Worm (Caenorhabditis elegans) whole organism, L1 larva: ENCODE measurements around the gene npr-20.

Source experiments
- C04F5.9 ChIP-seq: sonication (generic microtip); optimal IDR thresholded peaks from 2 replicates; lab custom pipeline; 2016; ENCODE audit warnings: missing genetic modification characterization, missing compliant biosample characterization
- Y116A8C.19 ChIP-seq: sonication (generic microtip); optimal IDR thresholded peaks from 2 replicates; lab custom pipeline; 2016; ENCODE audit warnings: missing compliant biosample characterization, missing genetic modification characterization, borderline replicate concordance
- aha-1 ChIP-seq: fragments of 150-350 bp; optimal IDR thresholded peaks from 2 replicates; lab custom pipeline; 2014; ENCODE audit warnings: missing biosample characterization, missing genetic modification characterization
- alr-1 ChIP-seq: fragments of 200-800 bp; sonication (Bioruptor generic); optimal IDR thresholded peaks from 2 replicates; lab custom pipeline; 2018; ENCODE audit warnings: borderline replicate concordance, mild to moderate bottlenecking, missing genetic modification characterization, missing compliant biosample characterization
- aly-2 ChIP-seq: fragments of 150-350 bp; optimal IDR thresholded peaks from 2 replicates; lab custom pipeline; 2014; ENCODE audit warnings: missing biosample characterization, missing genetic modification characterization
- ama-1 ChIP-seq: fragments of 150-350 bp; optimal IDR thresholded peaks from 2 replicates; lab custom pipeline; 2014
- blmp-1 ChIP-seq: fragments of 150-350 bp; optimal IDR thresholded peaks from 2 replicates; lab custom pipeline; 2014; ENCODE audit warnings: missing biosample characterization, missing genetic modification characterization
- ceh-63 ChIP-seq: fragments of 200-800 bp; sonication (Bioruptor generic); optimal IDR thresholded peaks from 2 replicates; lab custom pipeline; 2018; ENCODE audit warnings: mild to moderate bottlenecking, missing genetic modification characterization, missing compliant biosample characterization
- ceh-8 ChIP-seq: fragments of 200-800 bp; sonication (Bioruptor generic); optimal IDR thresholded peaks from 2 replicates; lab custom pipeline; 2018; ENCODE audit warnings: mild to moderate bottlenecking, missing genetic modification characterization, moderate library complexity, missing compliant biosample characterization
- ceh-88 ChIP-seq: fragments of 200-800 bp; sonication (Bioruptor generic); IDR thresholded peaks from 2 replicates; pipeline ENCODE4 v1.3.6; 2022; ENCODE audit warnings: missing genetic modification characterization, missing compliant biosample characterization
- dsc-1 ChIP-seq: sonication (generic microtip); optimal IDR thresholded peaks from 2 replicates; lab custom pipeline; 2016; ENCODE audit warnings: mild to moderate bottlenecking, missing genetic modification characterization, missing compliant biosample characterization
- efl-1 ChIP-seq, 4 experiments: fragments of 150-350 bp; optimal IDR thresholded peaks in 3 of 4; peaks in 1 of 4; 1 replicate in 1 of 4; 2 replicates in 3 of 4; lab custom pipeline; 2014; ENCODE audit warnings: missing biosample characterization in 2 of 4, missing genetic modification characterization in 2 of 4, missing genetic modification reagents in 2 of 4
- elt-3 ChIP-seq, 6 experiments: fragments of 150-350 bp in 1 of 6; sonication (generic microtip); optimal IDR thresholded peaks; 2 replicates each; lab custom pipeline; 2017 to 2018; ENCODE audit warnings: missing biosample characterization in 6 of 6, missing genetic modification characterization in 6 of 6, inconsistent platforms in 1 of 6
- fkh-8 ChIP-seq: sonication (generic microtip); optimal IDR thresholded peaks from 2 replicates; lab custom pipeline; 2016; ENCODE audit warnings: mild to moderate bottlenecking, missing genetic modification characterization, missing compliant biosample characterization
- fos-1 ChIP-seq: fragments of 150-350 bp; optimal IDR thresholded peaks from 2 replicates; lab custom pipeline; 2014; ENCODE audit warnings: missing biosample characterization, missing genetic modification characterization
- hpl-2 ChIP-seq: fragments of 150-350 bp; optimal IDR thresholded peaks from 2 replicates; lab custom pipeline; 2014; ENCODE audit warnings: missing biosample characterization, missing genetic modification reagents, missing genetic modification characterization
- lin-13 ChIP-seq: fragments of 150-350 bp; optimal IDR thresholded peaks from 2 replicates; lab custom pipeline; 2014; ENCODE audit warnings: missing biosample characterization, missing genetic modification reagents, missing genetic modification characterization
- lin-14 ChIP-seq: fragments of 200-800 bp; sonication (Bioruptor generic); optimal IDR thresholded peaks from 2 replicates; lab custom pipeline; 2018; ENCODE audit warnings: mild to moderate bottlenecking, missing genetic modification characterization, moderate library complexity, missing compliant biosample characterization
- lin-15B ChIP-seq: fragments of 150-350 bp; sonication (generic microtip); optimal IDR thresholded peaks from 3 replicates; lab custom pipeline; 2014; ENCODE audit warnings: missing biosample characterization, missing genetic modification characterization
- lin-35 ChIP-seq, 2 experiments: fragments of 150-350 bp; optimal IDR thresholded peaks; 2 replicates each; lab custom pipeline; 2014; ENCODE audit warnings: missing biosample characterization in 2 of 2, missing genetic modification characterization in 2 of 2, missing genetic modification reagents in 2 of 2
- lin-39 ChIP-seq: fragments of 150-350 bp; optimal IDR thresholded peaks from 2 replicates; lab custom pipeline; 2014; ENCODE audit warnings: missing biosample characterization, missing genetic modification reagents, missing genetic modification characterization
- mdl-1 ChIP-seq, 2 experiments: fragments of 150-350 bp; optimal IDR thresholded peaks; 2 replicates each; lab custom pipeline; 2014 to 2017; ENCODE audit warnings: missing biosample characterization in 2 of 2, missing genetic modification characterization in 2 of 2, inconsistent platforms in 1 of 2
- mep-1 ChIP-seq: fragments of 150-350 bp; optimal IDR thresholded peaks from 2 replicates; lab custom pipeline; 2014; ENCODE audit warnings: missing biosample characterization, missing genetic modification characterization
- nhr-20 ChIP-seq: sonication (generic microtip); optimal IDR thresholded peaks from 2 replicates; lab custom pipeline; 2016; ENCODE audit warnings: mild to moderate bottlenecking, missing genetic modification characterization, missing compliant biosample characterization
- nhr-28 ChIP-seq: fragments of 150-350 bp; optimal IDR thresholded peaks from 2 replicates; lab custom pipeline; 2014; ENCODE audit warnings: missing biosample characterization, missing genetic modification characterization
- nhr-71 ChIP-seq: sonication (generic microtip); optimal IDR thresholded peaks from 2 replicates; lab custom pipeline; 2016; ENCODE audit warnings: mild to moderate bottlenecking, missing genetic modification characterization, moderate library complexity, missing compliant biosample characterization
- nhr-76 ChIP-seq: sonication (generic microtip); optimal IDR thresholded peaks from 2 replicates; lab custom pipeline; 2017; ENCODE audit warnings: missing biosample characterization, missing genetic modification characterization
- nhr-77 ChIP-seq: fragments of 150-350 bp; optimal IDR thresholded peaks from 2 replicates; lab custom pipeline; 2014; ENCODE audit warnings: missing biosample characterization, missing genetic modification characterization
- nhr-85 ChIP-seq: sonication (generic microtip); peaks from one replicate; lab custom pipeline; 2016; ENCODE audit warnings: missing genetic modification characterization, inconsistent platforms, missing compliant biosample characterization
- pax-3 ChIP-seq: fragments of 200-800 bp; sonication (Bioruptor generic); optimal IDR thresholded peaks from 2 replicates; lab custom pipeline; 2018; ENCODE audit warnings: mild to moderate bottlenecking, missing genetic modification characterization, moderate library complexity, missing compliant biosample characterization
- snpc-4 ChIP-seq: fragments of 150-350 bp; optimal IDR thresholded peaks from 2 replicates; lab custom pipeline; 2014; ENCODE audit warnings: missing biosample characterization, missing genetic modification characterization
- snu-23 ChIP-seq: sonication (generic microtip); optimal IDR thresholded peaks from 2 replicates; lab custom pipeline; 2016; ENCODE audit warnings: missing genetic modification characterization, missing compliant biosample characterization
- sox-4 ChIP-seq: sonication (generic microtip); optimal IDR thresholded peaks from 2 replicates; lab custom pipeline; 2016; ENCODE audit warnings: missing genetic modification characterization, missing compliant biosample characterization
- sptf-1 ChIP-seq: fragments of 150-350 bp; optimal IDR thresholded peaks from 2 replicates; lab custom pipeline; 2014; ENCODE audit warnings: missing biosample characterization, missing genetic modification characterization
- unc-130 ChIP-seq: fragments of 150-350 bp; optimal IDR thresholded peaks from 2 replicates; lab custom pipeline; 2017; ENCODE audit warnings: missing biosample characterization, missing genetic modification characterization, inconsistent platforms
- unc-30 ChIP-seq: sonication (generic microtip); optimal IDR thresholded peaks from 2 replicates; lab custom pipeline; 2017; ENCODE audit warnings: missing biosample characterization, missing genetic modification characterization
- xbp-1 ChIP-seq: sonication (generic microtip); optimal IDR thresholded peaks from 2 replicates; lab custom pipeline; 2016; ENCODE audit warnings: missing genetic modification characterization, missing compliant biosample characterization
- zip-4 ChIP-seq: fragments of 200-800 bp; sonication (Bioruptor generic); optimal IDR thresholded peaks from 2 replicates; lab custom pipeline; 2018; ENCODE audit warnings: mild to moderate bottlenecking, missing genetic modification characterization, moderate library complexity, missing compliant biosample characterization

npr-20 gene

ce11 chrII:8851996-8852587 lies 12.9 kb downstream of the npr-20 start, which contains the start of gene oac-46:
oac-46 (minus strand) TSS chrII:8852096.
- TF ChIP-seq elt-3 (tag; optimal IDR thresholded peaks at IDR 0.05; lab: Kevin White, UChicago) (peak in 2 of 6 experiments; percentile 20 to 22), efl-1 (optimal IDR thresholded peaks at IDR 0.05; lab: Kevin White, UChicago) (no peak), efl-1 (GFP tag; optimal IDR thresholded peaks at IDR 0.05 in 1 of 2; lab: Kevin White, UChicago) (peak in 1 of 2 experiments; percentile 52), pax-3 (tag; lab: Kevin White, UChicago) (no peak), nhr-71 (peak; percentile 16), nhr-85 (tag; lab: Kevin White, UChicago) (peak; percentile 83), unc-130 (tag; lab: Kevin White, UChicago) (no peak), lin-13 (GFP tag; lab: Kevin White, UChicago) (no peak), blmp-1 (peak; percentile 94), hpl-2 (GFP tag; lab: Kevin White, UChicago) (no peak), snu-23 (peak; percentile 18), C04F5.9 (tag; lab: Kevin White, UChicago) (no peak), lin-14 (peak; percentile 56), ceh-88 (no peak), dsc-1 (tag; lab: Kevin White, UChicago) (no peak)

- no peak for TF ChIP-seq efl-1 (optimal IDR thresholded peaks at IDR 0.05; lab: Kevin White, UChicago)
- TF ChIP-seq efl-1 (GFP tag; optimal IDR thresholded peaks at IDR 0.05 in 1 of 2; lab: Kevin White, UChicago) = peak in 1 of 2 experiments; percentile 81
- no peak for TF ChIP-seq zip-4 (GFP tag; lab: Kevin White, UChicago)
- no peak for TF ChIP-seq nhr-77
- no peak for TF ChIP-seq sox-4 (tag; lab: Kevin White, UChicago)
- no peak for TF ChIP-seq unc-30 (tag; lab: Kevin White, UChicago)
- TF ChIP-seq fkh-8 (tag; lab: Kevin White, UChicago) = no peak
- TF ChIP-seq nhr-85 (tag; lab: Kevin White, UChicago) = peak; percentile 32
- TF ChIP-seq mdl-1 (tag; optimal IDR thresholded peaks at IDR 0.05; lab: Kevin White, UChicago) = no peak
- no peak for TF ChIP-seq ama-1 (lab: Kevin White, UChicago)
- no peak for TF ChIP-seq mep-1 (tag; lab: Kevin White, UChicago)
- TF ChIP-seq fos-1 = no peak
- TF ChIP-seq nhr-76 (tag; lab: Kevin White, UChicago) = no peak
Measured at ce11 chrII:8848984-8849383, 16.0 kb downstream of the npr-20 start.

- TF ChIP-seq lin-14 (peak; percentile 45), nhr-71 (peak; percentile 9), efl-1 (optimal IDR thresholded peaks at IDR 0.05; lab: Kevin White, UChicago) (no peak), efl-1 (GFP tag; optimal IDR thresholded peaks at IDR 0.05 in 1 of 2; lab: Kevin White, UChicago) (peak in 1 of 2 experiments; percentile 0), nhr-20 (tag; lab: Kevin White, UChicago) (peak; percentile 30), snpc-4 (tag; lab: Kevin White, UChicago) (no peak), lin-35 (GFP tag; optimal IDR thresholded peaks at IDR 0.05; lab: Kevin White, UChicago) (peak in 1 of 2 experiments; percentile 16), nhr-85 (tag; lab: Kevin White, UChicago) (peak; percentile 73), elt-3 (tag; optimal IDR thresholded peaks at IDR 0.05; lab: Kevin White, UChicago) (peak in 1 of 6 experiments; percentile 38), lin-15B (tag; lab: Kevin White, UChicago) (no peak), blmp-1 (peak; percentile 45), snu-23 (peak; percentile 22)
Measured at ce11 chrII:8845932-8846331, 19.0 kb downstream of the npr-20 start.

DNA sequence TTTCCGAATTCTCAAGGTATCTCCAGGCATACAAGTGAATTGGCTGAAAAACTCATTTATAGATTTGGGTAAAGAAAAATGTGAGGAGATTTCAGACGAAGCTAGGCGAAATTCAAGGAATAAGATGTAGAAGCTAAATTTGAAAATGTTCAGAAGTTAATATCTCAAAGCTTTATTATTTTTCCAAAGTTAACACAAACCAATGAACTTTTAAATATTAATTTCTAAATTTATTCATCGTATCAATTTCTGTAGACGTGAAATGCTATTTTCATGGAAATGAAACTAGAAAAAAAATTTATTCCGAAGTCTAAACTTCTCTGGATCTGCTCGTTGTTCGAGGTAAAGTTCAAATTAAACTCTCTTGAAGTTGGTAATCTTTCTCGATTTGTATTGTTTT lies 19.7 kb downstream of the npr-20 start, which contains the start of gene agxt-1:
Gene agxt-1 (plus strand): TSS at position 301 of the 400 bp plus-strand sequence.
- TF ChIP-seq Y116A8C.19 (tag; lab: Kevin White, UChicago) (no peak), dsc-1 (tag; lab: Kevin White, UChicago) (no peak), ceh-63 (GFP tag; lab: Kevin White, UChicago) (no peak), xbp-1 (tag; lab: Kevin White, UChicago) (no peak), lin-39 (no peak), aly-2 (tag; lab: Kevin White, UChicago) (no peak), sptf-1 (tag; lab: Kevin White, UChicago) (no peak), ceh-8 (no peak), nhr-28 (no peak), efl-1 (optimal IDR thresholded peaks at IDR 0.05; lab: Kevin White, UChicago) (no peak), efl-1 (GFP tag; optimal IDR thresholded peaks at IDR 0.05 in 1 of 2; lab: Kevin White, UChicago) (no peak), alr-1 (tag; lab: Kevin White, UChicago) (no peak), aha-1 (tag; lab: Kevin White, UChicago) (no peak), fos-1 (no peak)
- TF ChIP-seq, all 84 proteins: peak for 0
